Worm (Caenorhabditis elegans) whole organism, early embryonic: Measurements from ENCODE around the gene F46G11.6.

ENCODE experiments used
- B0310.2 ChIP-seq: sonication (generic microtip); optimal IDR thresholded peaks from 2 replicates; lab custom pipeline; 2016; ENCODE audit warnings: mild to moderate bottlenecking, missing genetic modification characterization, missing compliant biosample characterization
- F13C5.2 ChIP-seq: sonication (generic microtip); optimal IDR thresholded peaks from 2 replicates; lab custom pipeline; 2017; ENCODE audit warnings: mild to moderate bottlenecking, missing genetic modification characterization, inconsistent platforms, missing compliant biosample characterization
- aly-1 ChIP-seq: sonication (generic microtip); optimal IDR thresholded peaks from 2 replicates; lab custom pipeline; 2016; ENCODE audit warnings: missing genetic modification characterization, missing compliant biosample characterization
- ama-1 ChIP-seq: fragments of 150-350 bp; optimal IDR thresholded peaks from 2 replicates; lab custom pipeline; 2014
- ceh-13 ChIP-seq: fragments of 200-800 bp; sonication (Bioruptor generic); optimal IDR thresholded peaks from 2 replicates; lab custom pipeline; 2018; ENCODE audit warnings: mild to moderate bottlenecking, missing genetic modification characterization, missing compliant biosample characterization
- ceh-36 ChIP-seq: sonication (generic microtip); optimal IDR thresholded peaks from 2 replicates; lab custom pipeline; 2016; ENCODE audit warnings: missing genetic modification characterization, inconsistent platforms, missing compliant biosample characterization
- ets-7 ChIP-seq: sonication (generic microtip); optimal IDR thresholded peaks from 2 replicates; lab custom pipeline; 2016; ENCODE audit warnings: missing genotype, missing genetic modification characterization, missing compliant biosample characterization
- flt-1 ChIP-seq: fragments of 200-800 bp; sonication (Bioruptor generic); IDR thresholded peaks from 2 replicates; pipeline ENCODE4 v1.3.6; 2022; ENCODE audit warnings: missing genetic modification characterization, missing compliant biosample characterization
- hmbx-1 ChIP-seq: sonication (generic microtip); optimal IDR thresholded peaks from 2 replicates; lab custom pipeline; 2016; ENCODE audit warnings: mild to moderate bottlenecking, missing genetic modification characterization, missing compliant biosample characterization
- hmg-4 ChIP-seq: fragments of 200-800 bp; sonication (Bioruptor generic); optimal IDR thresholded peaks from 2 replicates; lab custom pipeline; 2018; ENCODE audit warnings: mild to moderate bottlenecking, missing genetic modification characterization, missing compliant biosample characterization
- hnd-1 ChIP-seq: sonication (generic microtip); optimal IDR thresholded peaks from 2 replicates; lab custom pipeline; 2016; ENCODE audit warnings: missing genetic modification characterization, missing compliant biosample characterization
- pes-1 ChIP-seq: fragments of 200-800 bp; sonication (Bioruptor generic); IDR thresholded peaks from 2 replicates; pipeline ENCODE4 v1.3.6; 2022; ENCODE audit warnings: missing genetic modification reagents, missing genetic modification characterization, missing compliant biosample characterization
- scrt-1 ChIP-seq: fragments of 200-800 bp; sonication (Bioruptor generic); IDR thresholded peaks from 2 replicates; pipeline ENCODE4 v1.3.6; 2022; ENCODE audit warnings: missing genetic modification characterization, missing compliant biosample characterization
- sea-1 ChIP-seq: fragments of 200-800 bp; sonication (Bioruptor generic); conservative IDR thresholded peaks from 2 replicates; pipeline ENCODE4 v1.3.6; 2022; ENCODE audit warnings: missing genetic modification characterization, missing compliant biosample characterization
- tbx-11 ChIP-seq: fragments of 200-800 bp; sonication (Bioruptor generic); IDR thresholded peaks from 2 replicates; pipeline ENCODE4 v1.3.6; 2022; ENCODE audit warnings: missing genetic modification characterization, missing compliant biosample characterization
- tbx-37 ChIP-seq: fragments of 200-800 bp; sonication (Bioruptor generic); conservative IDR thresholded peaks from 2 replicates; pipeline ENCODE4 v1.3.6; 2022; ENCODE audit warnings: missing genetic modification reagents, missing genetic modification characterization, missing compliant biosample characterization
- tra-4 ChIP-seq: sonication (generic microtip); optimal IDR thresholded peaks from 2 replicates; lab custom pipeline; 2017; ENCODE audit warnings: missing genetic modification characterization, missing compliant biosample characterization

The F46G11.6 gene

ce11 chrX:5805872-5806472, 19.7 kb downstream of the F46G11.6 start, which contains the start of gene F13D11.3:
F13D11.3 (minus strand) TSS chrX:5805922.
- TF ChIP-seq B0310.2 = no peak
- TF ChIP-seq hnd-1 = no peak
- TF ChIP-seq scrt-1 = no peak
- TF ChIP-seq aly-1 = no peak
- TF ChIP-seq ceh-36 (tag; lab: Kevin White, UChicago) = no peak
- no peak for TF ChIP-seq ama-1 (lab: Kevin White, UChicago)
- TF ChIP-seq tbx-11 (GFP tag; lab: Robert Waterston, UW) = no peak
- no peak for TF ChIP-seq ceh-13 (GFP tag; lab: Kevin White, UChicago)

- TF ChIP-seq ama-1 (lab: Kevin White, UChicago) = no peak
- TF ChIP-seq hmbx-1 (tag; lab: Kevin White, UChicago) = no peak
- TF ChIP-seq tbx-37 (GFP tag; lab: Robert Waterston, UW) = no peak
- no peak for TF ChIP-seq scrt-1
Observed at ce11 chrX:5810677-5811076, 24.4 kb downstream of the F46G11.6 start.

- peak; percentile 80 for TF ChIP-seq F13C5.2
- 0 out of 2 replicates have a peak, but pooled peaks have one; percentile 36 for TF ChIP-seq sea-1 (GFP tag; lab: Robert Waterston, UW)
- no peak for TF ChIP-seq hmbx-1 (tag; lab: Kevin White, UChicago)
- TF ChIP-seq aly-1 = peak; percentile 77
- peak; percentile 74 for TF ChIP-seq B0310.2
- TF ChIP-seq tbx-37 (GFP tag; lab: Robert Waterston, UW) = no peak
- TF ChIP-seq ceh-13 (GFP tag; lab: Kevin White, UChicago) = peak; percentile 26
- no peak for TF ChIP-seq tra-4 (tag; lab: Kevin White, UChicago)
- TF ChIP-seq scrt-1 = peak; percentile 6; the same call in 1 of the 2 replicates
- peak; percentile 60 for TF ChIP-seq flt-1
- TF ChIP-seq pes-1 = no peak
- TF ChIP-seq tbx-11 (GFP tag; lab: Robert Waterston, UW) = 0 out of 2 replicates have a peak, but pooled peaks have one; percentile 50
- TF ChIP-seq ets-7 = peak; percentile 76
- no peak for TF ChIP-seq ama-1 (lab: Kevin White, UChicago)
- TF ChIP-seq hmg-4 (GFP tag; lab: Kevin White, UChicago) = peak; percentile 94
Observed at ce11 chrX:5811997-5812562, 25.8 kb downstream of the F46G11.6 start.

ce11 chrX:5813030-5813429, 26.7 kb downstream of the F46G11.6 start:
- TF ChIP-seq ceh-36 (tag; lab: Kevin White, UChicago) (no peak), ceh-13 (GFP tag; lab: Kevin White, UChicago) (no peak), aly-1 (no peak), sea-1 (GFP tag; lab: Robert Waterston, UW) (no peak), ets-7 (no peak), flt-1 (no peak), hnd-1 (no peak), pes-1 (no peak), ama-1 (lab: Kevin White, UChicago) (no peak)

- TF ChIP-seq aly-1 = no peak
- no peak for TF ChIP-seq B0310.2
- TF ChIP-seq ets-7 = no peak
- no peak for TF ChIP-seq hmg-4 (GFP tag; lab: Kevin White, UChicago)
- TF ChIP-seq F13C5.2 = no peak
- TF ChIP-seq flt-1 = no peak
- TF ChIP-seq hnd-1 = no peak
- no peak for TF ChIP-seq tbx-11 (GFP tag; lab: Robert Waterston, UW)
- TF ChIP-seq scrt-1 = no peak
- TF ChIP-seq ceh-36 (tag; lab: Kevin White, UChicago) = no peak
Observed at ce11 chrX:5814342-5814741, 28.0 kb downstream of the F46G11.6 start.

ce11 chrX:5815343-5815742, 29.1 kb downstream of the F46G11.6 start:
- no peak for TF ChIP-seq hmg-4 (GFP tag; lab: Kevin White, UChicago)
- no peak for TF ChIP-seq tbx-37 (GFP tag; lab: Robert Waterston, UW)
- no peak for TF ChIP-seq aly-1
- TF ChIP-seq hmbx-1 (tag; lab: Kevin White, UChicago) = no peak
- TF ChIP-seq sea-1 (GFP tag; lab: Robert Waterston, UW) = no peak
- no peak for TF ChIP-seq ets-7
- TF ChIP-seq flt-1 = no peak
- no peak for TF ChIP-seq pes-1
- TF ChIP-seq ceh-13 (GFP tag; lab: Kevin White, UChicago) = no peak
- no peak for TF ChIP-seq hnd-1
- no peak for TF ChIP-seq ama-1 (lab: Kevin White, UChicago)
- no peak for TF ChIP-seq B0310.2
- no peak for TF ChIP-seq tra-4 (tag; lab: Kevin White, UChicago)

- TF ChIP-seq tbx-37 (GFP tag; lab: Robert Waterston, UW) (no peak), scrt-1 (no peak), tbx-11 (GFP tag; lab: Robert Waterston, UW) (no peak), ets-7 (no peak), B0310.2 (peak; percentile 1), hnd-1 (no peak), hmbx-1 (tag; lab: Kevin White, UChicago) (no peak), aly-1 (peak; percentile 23), sea-1 (GFP tag; lab: Robert Waterston, UW) (no peak), F13C5.2 (peak; percentile 55), ceh-36 (tag; lab: Kevin White, UChicago) (no peak), hmg-4 (GFP tag; lab: Kevin White, UChicago) (peak; percentile 75), flt-1 (0 out of 2 replicates have a peak, but pooled peaks have one; percentile 7), pes-1 (no peak), ceh-13 (GFP tag; lab: Kevin White, UChicago) (no peak), ama-1 (lab: Kevin White, UChicago) (no peak), tra-4 (tag; lab: Kevin White, UChicago) (no peak)
Observed at ce11 chrX:5816346-5816745, 30.1 kb downstream of the F46G11.6 start.

- TF ChIP-seq ama-1 (lab: Kevin White, UChicago) (no peak), pes-1 (no peak), ets-7 (no peak), B0310.2 (no peak), tbx-37 (GFP tag; lab: Robert Waterston, UW) (no peak), hmbx-1 (tag; lab: Kevin White, UChicago) (no peak), F13C5.2 (no peak), sea-1 (GFP tag; lab: Robert Waterston, UW) (no peak), tra-4 (tag; lab: Kevin White, UChicago) (no peak), hmg-4 (GFP tag; lab: Kevin White, UChicago) (no peak), aly-1 (no peak), hnd-1 (no peak), ceh-36 (tag; lab: Kevin White, UChicago) (no peak), ceh-13 (GFP tag; lab: Kevin White, UChicago) (no peak), tbx-11 (GFP tag; lab: Robert Waterston, UW) (no peak), flt-1 (no peak), scrt-1 (no peak)
Observed at ce11 chrX:5817078-5817477, 30.8 kb downstream of the F46G11.6 start.
